Worm (Caenorhabditis elegans) whole organism, L2 larva: ENCODE results near the gene ugt-12.

Source experiments
- C34F6.9 ChIP-seq: fragments of 150-350 bp; optimal IDR thresholded peaks from 2 replicates; lab custom pipeline; 2014; ENCODE audit warnings: missing biosample characterization, missing genetic modification characterization
- Y55F3AM.14 ChIP-seq: fragments of 200-800 bp; sonication (Bioruptor generic); optimal IDR thresholded peaks from 2 replicates; lab custom pipeline; 2018; ENCODE audit warnings: mild to moderate bottlenecking, missing genetic modification characterization, missing compliant biosample characterization
- ZK546.5 ChIP-seq: sonication (generic microtip); optimal IDR thresholded peaks from 2 replicates; lab custom pipeline; 2017; ENCODE audit warnings: missing biosample characterization, missing genetic modification characterization
- aly-2 ChIP-seq: fragments of 150-350 bp; optimal IDR thresholded peaks from 2 replicates; lab custom pipeline; 2014; ENCODE audit warnings: missing biosample characterization, missing genetic modification characterization
- ama-1 ChIP-seq: fragments of 150-350 bp; optimal IDR thresholded peaks from 2 replicates; lab custom pipeline; 2018; ENCODE audit warnings: inconsistent platforms
- blmp-1 ChIP-seq: sonication (generic microtip); optimal IDR thresholded peaks from 2 replicates; lab custom pipeline; 2017; ENCODE audit warnings: missing genetic modification characterization, mild to moderate bottlenecking, missing compliant biosample characterization, antibody characterized with exemption, moderate library complexity; ENCODE audit not compliant: insufficient read depth
- ceh-82 ChIP-seq: fragments of 150-350 bp; optimal IDR thresholded peaks from 2 replicates; lab custom pipeline; 2014; ENCODE audit warnings: missing biosample characterization, missing genetic modification characterization
- crh-2 ChIP-seq: sonication (generic microtip); optimal IDR thresholded peaks from 2 replicates; lab custom pipeline; 2017; ENCODE audit warnings: missing biosample characterization, missing genetic modification characterization
- dmd-4 ChIP-seq: sonication (generic microtip); optimal IDR thresholded peaks from 2 replicates; lab custom pipeline; 2017; ENCODE audit warnings: missing biosample characterization, missing genetic modification characterization
- egl-27 ChIP-seq: sonication (generic microtip); optimal IDR thresholded peaks from 3 replicates; lab custom pipeline; 2017; ENCODE audit warnings: missing biosample characterization, missing genetic modification reagents, missing genetic modification characterization
- elt-1 ChIP-seq: fragments of 150-350 bp; optimal IDR thresholded peaks from 2 replicates; lab custom pipeline; 2014; ENCODE audit warnings: missing biosample characterization, missing genetic modification characterization
- fos-1 ChIP-seq: fragments of 150-350 bp; optimal IDR thresholded peaks from 2 replicates; lab custom pipeline; 2014; ENCODE audit warnings: missing biosample characterization, missing genetic modification characterization
- lin-13 ChIP-seq: fragments of 150-350 bp; optimal IDR thresholded peaks from 2 replicates; lab custom pipeline; 2014; ENCODE audit warnings: missing biosample characterization, missing genetic modification reagents, missing genetic modification characterization
- lin-39 ChIP-seq: fragments of 150-350 bp; optimal IDR thresholded peaks from 2 replicates; lab custom pipeline; 2014; ENCODE audit warnings: missing biosample characterization, missing genetic modification reagents, missing genetic modification characterization
- lsy-2 ChIP-seq, 2 experiments: fragments of 150-350 bp in 1 of 2; sonication (generic microtip) in 1 of 2; optimal IDR thresholded peaks; 2 replicates each; lab custom pipeline; 2014 to 2017; ENCODE audit warnings: missing biosample characterization in 2 of 2, missing genetic modification characterization in 2 of 2
- mab-5 ChIP-seq: fragments of 150-350 bp; optimal IDR thresholded peaks from 2 replicates; lab custom pipeline; 2014; ENCODE audit warnings: missing biosample characterization, missing genetic modification characterization
- nhr-11 ChIP-seq: fragments of 150-350 bp; optimal IDR thresholded peaks from 2 replicates; lab custom pipeline; 2014; ENCODE audit warnings: missing biosample characterization, missing genetic modification characterization
- nhr-12 ChIP-seq: fragments of 150-350 bp; optimal IDR thresholded peaks from 2 replicates; lab custom pipeline; 2014; ENCODE audit warnings: missing biosample characterization, missing genetic modification characterization
- nhr-21 ChIP-seq: fragments of 150-350 bp; optimal IDR thresholded peaks from 2 replicates; lab custom pipeline; 2014; ENCODE audit warnings: missing biosample characterization, missing genetic modification characterization
- nhr-23 ChIP-seq: fragments of 150-350 bp; optimal IDR thresholded peaks from 2 replicates; lab custom pipeline; 2014; ENCODE audit warnings: missing biosample characterization, missing genetic modification reagents, missing genetic modification characterization
- nhr-25 ChIP-seq: fragments of 150-350 bp; sonication (generic microtip); optimal IDR thresholded peaks from 3 replicates; lab custom pipeline; 2014; ENCODE audit warnings: missing biosample characterization, missing genetic modification characterization
- nhr-6 ChIP-seq: fragments of 150-350 bp; optimal IDR thresholded peaks from 2 replicates; lab custom pipeline; 2014; ENCODE audit warnings: missing biosample characterization, missing genetic modification characterization
- nhr-77 ChIP-seq: fragments of 150-350 bp; optimal IDR thresholded peaks from 2 replicates; lab custom pipeline; 2014; ENCODE audit warnings: missing biosample characterization, missing genetic modification characterization
- peb-1 ChIP-seq: fragments of 150-350 bp; optimal IDR thresholded peaks from 2 replicates; lab custom pipeline; 2014; ENCODE audit warnings: missing biosample characterization, missing genetic modification characterization
- sem-4 ChIP-seq: fragments of 150-350 bp; optimal IDR thresholded peaks from 2 replicates; lab custom pipeline; 2014; ENCODE audit warnings: missing biosample characterization, missing genetic modification reagents, missing genetic modification characterization
- skn-1 ChIP-seq: sonication (generic microtip); optimal IDR thresholded peaks from 2 replicates; lab custom pipeline; 2017; ENCODE audit warnings: missing biosample characterization, missing genetic modification characterization
- sma-3 ChIP-seq: sonication (generic microtip); optimal IDR thresholded peaks from 2 replicates; lab custom pipeline; 2016; ENCODE audit warnings: missing genetic modification reagents, missing genetic modification characterization, missing compliant biosample characterization
- sma-9 ChIP-seq, 2 experiments: fragments of 150-350 bp in 1 of 2; sonication (generic microtip) in 1 of 2; optimal IDR thresholded peaks; 2 replicates each; lab custom pipeline; 2014 to 2016; ENCODE audit warnings: missing genetic modification characterization in 2 of 2, mild to moderate bottlenecking in 1 of 2, missing biosample characterization in 1 of 2, missing compliant biosample characterization in 1 of 2, missing genetic modification reagents in 1 of 2, moderate library complexity in 1 of 2
- unc-39 ChIP-seq: fragments of 150-350 bp; optimal IDR thresholded peaks from 2 replicates; lab custom pipeline; 2014; ENCODE audit warnings: missing biosample characterization, missing genetic modification characterization
- zag-1 ChIP-seq: fragments of 150-350 bp; optimal IDR thresholded peaks from 2 replicates; lab custom pipeline; 2014; ENCODE audit warnings: missing biosample characterization, missing genetic modification characterization
- ztf-1 ChIP-seq: fragments of 200-800 bp; sonication (Bioruptor generic); conservative IDR thresholded peaks from 2 replicates; pipeline ENCODE4 v1.3.6; 2022; ENCODE audit warnings: missing genetic modification characterization, missing compliant biosample characterization
- ztf-4 ChIP-seq: fragments of 150-350 bp; optimal IDR thresholded peaks from 2 replicates; lab custom pipeline; 2014; ENCODE audit warnings: missing biosample characterization, missing genetic modification characterization

The ugt-12 gene

ce11 chrV:4929842-4930241 is 40.4 kb upstream of the ugt-12 start, which contains the start of gene str-205:
Gene str-205 (minus strand): TSS chrV:4929942.
- TF ChIP-seq nhr-23 = no peak
- TF ChIP-seq skn-1 (tag; lab: Kevin White, UChicago) = no peak
- no peak for TF ChIP-seq lin-39 (tag; lab: Kevin White, UChicago)

ce11 chrV:4926371-4926770 is 36.9 kb upstream of the ugt-12 start, which contains the start of gene srh-21:
Gene srh-21 (plus strand): TSS chrV:4926671.
- no peak for TF ChIP-seq aly-2 (tag; lab: Kevin White, UChicago)
- TF ChIP-seq mab-5 (tag; lab: Kevin White, UChicago) = no peak
- TF ChIP-seq unc-39 (tag; lab: Kevin White, UChicago) = no peak
- no peak for TF ChIP-seq dmd-4 (tag; lab: Kevin White, UChicago)
- TF ChIP-seq, all 48 proteins: peak for 0

DNA sequence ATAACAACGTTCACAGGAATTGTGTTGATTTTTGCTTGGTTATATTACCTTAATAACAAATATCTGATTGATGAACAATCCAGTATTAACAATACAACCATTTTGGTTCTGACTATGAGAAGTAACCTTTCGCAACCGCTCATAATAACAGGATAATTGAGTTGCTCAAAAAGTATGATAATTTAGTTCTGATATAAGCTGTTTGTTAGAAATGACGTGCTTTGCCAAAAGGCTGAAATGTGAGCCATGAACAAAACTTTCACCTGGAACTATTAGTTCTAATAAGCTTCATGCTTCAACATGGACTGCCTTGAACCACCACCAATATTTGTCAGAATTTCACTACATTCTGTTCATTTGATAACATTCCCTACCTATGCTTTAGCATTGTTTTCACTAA is 35.2 kb upstream of the ugt-12 start, which contains the start of gene srh-20:
TSS of gene srh-20 (plus strand) at position 301 of the 400 bp plus-strand sequence.
- TF ChIP-seq ztf-4 (no peak), peb-1 (tag; lab: Kevin White, UChicago) (no peak), crh-2 (no peak), ZK546.5 (tag; lab: Kevin White, UChicago) (no peak), nhr-77 (tag; lab: Kevin White, UChicago) (no peak), ceh-82 (tag; lab: Kevin White, UChicago) (no peak), lin-13 (GFP tag; lab: Kevin White, UChicago) (no peak), zag-1 (tag; lab: Kevin White, UChicago) (no peak), fos-1 (tag; lab: Kevin White, UChicago) (no peak), ztf-1 (no peak)

DNA sequence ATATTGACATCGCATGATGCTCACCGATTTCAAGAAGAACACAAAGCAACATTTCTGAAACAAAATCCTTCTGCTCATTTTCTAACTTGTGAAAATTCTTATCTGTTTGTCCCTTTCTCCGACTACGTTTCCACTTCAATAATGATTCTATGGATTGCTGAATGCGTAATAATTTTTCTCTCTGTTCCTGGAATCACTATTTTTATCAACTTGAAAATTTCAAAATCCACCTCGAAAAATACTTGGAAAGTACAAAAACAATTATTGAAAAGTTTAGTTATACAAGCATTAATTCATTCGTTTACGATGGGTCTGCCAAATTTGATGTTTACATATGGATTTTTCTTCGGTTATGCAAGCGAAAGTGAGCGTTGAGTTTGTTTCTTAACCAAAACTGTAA is 32.6 kb upstream of the ugt-12 start, which contains the start of gene srh-22:
TSS of gene srh-22 (plus strand) at position 301 of the 400 bp plus-strand sequence.
- no peak for TF ChIP-seq lin-13 (GFP tag; lab: Kevin White, UChicago)
- TF ChIP-seq nhr-77 (tag; lab: Kevin White, UChicago) = no peak
- TF ChIP-seq sma-3 (GFP tag; lab: Kevin White, UChicago) = no peak
- no peak for TF ChIP-seq ama-1 (lab: Kevin White, UChicago)
- no peak for TF ChIP-seq Y55F3AM.14
- TF ChIP-seq sma-9 (GFP tag; optimal IDR thresholded peaks at IDR 0.05; lab: Kevin White, UChicago) = no peak
- no peak for TF ChIP-seq sma-9 (tag; optimal IDR thresholded peaks at IDR 0.05; lab: Kevin White, UChicago)
- no peak for TF ChIP-seq elt-1 (tag; lab: Kevin White, UChicago)
- TF ChIP-seq nhr-12 (tag; lab: Kevin White, UChicago) = no peak
- no peak for TF ChIP-seq nhr-11 (tag; lab: Kevin White, UChicago)

DNA sequence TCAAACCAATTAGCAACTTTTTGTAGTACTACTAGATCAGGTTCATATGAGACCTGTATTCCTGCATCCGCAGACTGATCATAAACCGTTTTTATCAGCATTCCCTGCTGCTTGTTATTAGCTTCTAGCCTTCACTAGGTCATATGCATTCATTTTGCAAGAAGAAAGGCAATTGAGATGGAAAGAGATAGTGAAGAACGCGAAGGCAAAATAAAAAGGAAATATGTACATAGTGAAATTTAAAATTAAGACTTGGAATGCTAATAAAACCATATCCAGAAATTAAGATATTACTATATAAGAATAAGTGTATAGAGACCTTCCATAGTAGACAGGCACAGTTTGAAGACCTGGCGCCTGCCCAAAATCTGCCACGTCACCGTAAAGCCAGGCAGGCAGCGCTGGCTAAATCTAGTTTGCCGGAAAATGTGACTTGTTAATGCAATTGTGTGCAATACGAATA is 31.3 kb upstream of the ugt-12 start, which contains the start of the genes C02E7.8 and srh-23:
TSS of gene C02E7.8 (minus strand) at position 101 of the 463 bp plus-strand sequence.
TSS of gene srh-23 (plus strand) at position 413 of the 463 bp plus-strand sequence.
- TF ChIP-seq peb-1 (tag; lab: Kevin White, UChicago) (no peak), lin-39 (tag; lab: Kevin White, UChicago) (no peak), nhr-21 (tag; lab: Kevin White, UChicago) (no peak), lsy-2 (tag; optimal IDR thresholded peaks at IDR 0.05; lab: Kevin White, UChicago) (no peak)

DNA sequence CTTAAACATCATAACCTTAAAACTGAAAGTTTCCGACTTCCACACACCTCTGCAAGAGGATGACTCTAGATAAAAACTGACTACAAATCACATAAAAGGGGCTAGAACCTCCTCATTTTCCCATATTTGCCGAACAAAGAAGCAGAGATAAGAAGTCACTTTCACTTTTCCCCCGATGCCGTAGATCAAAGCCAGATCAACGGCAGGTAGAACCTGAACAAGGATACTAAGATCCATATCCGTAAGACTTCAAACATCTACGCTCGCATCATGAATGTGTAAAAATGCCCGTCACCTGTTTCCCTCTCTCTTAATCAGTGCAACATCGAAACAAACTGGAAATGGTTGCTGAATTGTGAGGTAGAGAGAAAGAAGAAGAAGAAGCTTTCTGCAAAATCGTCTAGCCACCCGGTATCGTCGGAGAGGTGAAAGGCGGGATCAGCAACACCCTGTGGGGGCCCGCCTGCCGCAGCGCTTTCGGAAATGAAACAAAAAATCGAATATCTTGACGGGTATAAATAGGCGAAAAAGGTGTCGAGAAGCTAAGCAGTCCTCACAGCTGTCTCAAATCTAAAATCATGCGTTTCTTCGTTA is 29.3 kb upstream of the ugt-12 start, which contains the start of gene C02E7.6:
TSS of gene C02E7.6 (plus strand) at position 544 of the 594 bp plus-strand sequence.
- TF ChIP-seq nhr-11 (tag; lab: Kevin White, UChicago) (peak; percentile 12), blmp-1 (tag; lab: Kevin White, UChicago) (peak; percentile 94), ceh-82 (tag; lab: Kevin White, UChicago) (no peak), peb-1 (tag; lab: Kevin White, UChicago) (no peak), sem-4 (tag; lab: Kevin White, UChicago) (peak; percentile 76), skn-1 (tag; lab: Kevin White, UChicago) (no peak), nhr-21 (tag; lab: Kevin White, UChicago) (peak; percentile 32), C34F6.9 (no peak), fos-1 (tag; lab: Kevin White, UChicago) (no peak), elt-1 (tag; lab: Kevin White, UChicago) (peak; percentile 18), egl-27 (tag; lab: Kevin White, UChicago) (no peak), nhr-25 (peak; percentile 90), nhr-6 (tag; lab: Kevin White, UChicago) (no peak), sma-9 (GFP tag; optimal IDR thresholded peaks at IDR 0.05; lab: Kevin White, UChicago) (peak; percentile 23), sma-9 (tag; optimal IDR thresholded peaks at IDR 0.05; lab: Kevin White, UChicago) (no peak)
- TF ChIP-seq, all 48 proteins: peak for 7
